Worm (Caenorhabditis elegans): ENCODE results near the gene Y116A8C.43.

The Y116A8C.43 gene

ce11 chrIV:17088849-17089248 is at the start of gene Y116A8C.43 (continued):
- TF ChIP-seq Y95B8A.8 (GFP tag; IDR thresholded peaks at IDR 0.05) (0 out of 2 replicates have a peak, but pooled peaks have one; percentile 15), repo-1 (tag; optimal IDR thresholded peaks at IDR 0.05) (peak; percentile 55), sdz-38 (tag; optimal IDR thresholded peaks at IDR 0.05) (no peak), Y56A3A.18 (GFP tag; IDR thresholded peaks at IDR 0.05) (0 out of 2 replicates have a peak, but pooled peaks have one; percentile 53), aptf-2 (GFP tag; conservative IDR thresholded peaks at IDR 0.05) (no peak), F52B5.7 (tag; optimal IDR thresholded peaks at IDR 0.05) (peak; percentile 39), F10E7.11 (tag; optimal IDR thresholded peaks at IDR 0.05) (peak; percentile 5), athp-1 (tag; optimal IDR thresholded peaks at IDR 0.05) (peak; percentile 63), F22D6.2 (tag; optimal IDR thresholded peaks at IDR 0.05) (no peak), attf-5 (GFP tag; optimal IDR thresholded peaks at IDR 0.05) (peak; percentile 18), tlf-1 (GFP tag; optimal IDR thresholded peaks at IDR 0.05) (peak; percentile 43), hmg-1.2 (GFP tag; IDR thresholded peaks at IDR 0.05) (peak; percentile 23; the same call in 1 of the 2 replicates), ztf-22 (GFP tag; optimal IDR thresholded peaks at IDR 0.05) (no peak), snpc-4 (GFP tag; optimal IDR thresholded peaks at IDR 0.05) (peak; percentile 45), snpc-4 (tag; optimal IDR thresholded peaks at IDR 0.05) (peak in 1 of 4 experiments; percentile 88), F57C9.4 (tag; optimal IDR thresholded peaks at IDR 0.05) (peak; percentile 38), ztf-25 (GFP tag; IDR thresholded peaks at IDR 0.05) (0 out of 2 replicates have a peak, but pooled peaks have one; percentile 10), B0261.1 (tag; optimal IDR thresholded peaks at IDR 0.05) (no peak), hrde-1 (tag; optimal IDR thresholded peaks at IDR 0.05; ENCODE audit: borderline replicate concordance) (peak; percentile 67), Y53G8AR.9 (GFP tag; conservative IDR thresholded peaks at IDR 0.05) (peak; percentile 76), tbx-9 (tag; optimal IDR thresholded peaks at IDR 0.05; ENCODE audit: borderline replicate concordance) (no peak), B0035.1 (tag; optimal IDR thresholded peaks at IDR 0.05) (no peak), let-526 (GFP tag; IDR thresholded peaks at IDR 0.05) (no peak), mes-4 (tag; optimal IDR thresholded peaks at IDR 0.05) (peak; percentile 31)

ce11 chrIV:17039545-17039944 is 49.1 kb upstream of the Y116A8C.43 start, which contains the start of gene Y116A8C.19:
Gene Y116A8C.19 (minus strand): TSS chrIV:17039645.
- TF ChIP-seq let-526 (GFP tag; IDR thresholded peaks at IDR 0.05): no peak
- no peak for TF ChIP-seq hmg-20 (GFP tag; IDR thresholded peaks at IDR 0.05)
- no peak for TF ChIP-seq nfya-2 (GFP tag; IDR thresholded peaks at IDR 0.05)
- no peak for TF ChIP-seq sdz-38 (tag; optimal IDR thresholded peaks at IDR 0.05)
- TF ChIP-seq fkh-3 (tag; optimal IDR thresholded peaks at IDR 0.05): no peak
- no peak for TF ChIP-seq xnd-1 (tag; optimal IDR thresholded peaks at IDR 0.05)
- no peak for TF ChIP-seq snpc-1.3 (tag; optimal IDR thresholded peaks at IDR 0.05; ENCODE audit: insufficient read depth)
- TF ChIP-seq ztf-26 (tag; optimal IDR thresholded peaks at IDR 0.05): no peak
- no peak for TF ChIP-seq hlh-26 (GFP tag; conservative IDR thresholded peaks at IDR 0.05)
- no peak for TF ChIP-seq B0261.1 (tag; optimal IDR thresholded peaks at IDR 0.05)
- no peak for TF ChIP-seq madf-3 (GFP tag; IDR thresholded peaks at IDR 0.05)
- TF ChIP-seq nhr-80 (tag; optimal IDR thresholded peaks at IDR 0.05): no peak
- no peak for TF ChIP-seq ceh-91 (GFP tag; IDR thresholded peaks at IDR 0.05)
- TF ChIP-seq mxl-1 (tag; optimal IDR thresholded peaks at IDR 0.05): no peak
- no peak for TF ChIP-seq F10E7.11 (tag; optimal IDR thresholded peaks at IDR 0.05)
- TF ChIP-seq ceh-79 (tag; optimal IDR thresholded peaks at IDR 0.05): no peak
- no peak for TF ChIP-seq sea-2 (GFP tag; IDR thresholded peaks at IDR 0.05)
- no peak for TF ChIP-seq gei-17 (GFP tag; optimal IDR thresholded peaks at IDR 0.05)
- no peak for TF ChIP-seq Y56A3A.18 (GFP tag; IDR thresholded peaks at IDR 0.05)
- TF ChIP-seq pbrm-1 (GFP tag; IDR thresholded peaks at IDR 0.05): no peak

Measured in whole organism, young adult.